Fruit fly (Drosophila melanogaster) whole organism, prepupa: ENCODE data around the gene Larp4B.

Source experiments
- Blimp-1 ChIP-seq: fragments of 200-800 bp; sonication (Bioruptor generic); optimal IDR thresholded peaks from 3 replicates; lab custom pipeline; 2017; ENCODE audit warnings: missing biosample characterization, missing genetic modification characterization, mild to moderate bottlenecking, moderate library complexity, missing genetic modification reagents
- CG10631 ChIP-seq: fragments of 200-800 bp; sonication (Bioruptor generic); optimal IDR thresholded peaks from 2 replicates; lab custom pipeline; 2016; ENCODE audit warnings: missing biosample characterization, missing genetic modification characterization
- CG10669 ChIP-seq: fragments of 200-800 bp; sonication (Bioruptor generic); optimal IDR thresholded peaks from 3 replicates; lab custom pipeline; 2018; ENCODE audit warnings: missing biosample characterization, mild to moderate bottlenecking, missing genetic modification characterization, moderate library complexity
- CG31627 ChIP-seq: fragments of 200-800 bp; sonication (Bioruptor generic); optimal IDR thresholded peaks from 3 replicates; lab custom pipeline; 2016; ENCODE audit warnings: missing biosample characterization, missing genetic modification characterization
- CG32006 ChIP-seq: fragments of 200-800 bp; sonication (Bioruptor generic); optimal IDR thresholded peaks from 3 replicates; lab custom pipeline; 2017; ENCODE audit warnings: missing biosample characterization, mild to moderate bottlenecking, missing genetic modification characterization
- CG3919 ChIP-seq: fragments of 200-800 bp; sonication (Bioruptor generic); optimal IDR thresholded peaks from 3 replicates; lab custom pipeline; 2016; ENCODE audit warnings: missing biosample characterization, missing genetic modification characterization
- CG6163 ChIP-seq: fragments of 200-800 bp; sonication (Bioruptor generic); IDR thresholded peaks from 3 replicates; pipeline ENCODE4 v1.3.6; 2022; ENCODE audit warnings: missing biosample characterization, missing genetic modification characterization
- CG6792 ChIP-seq: fragments of 200-800 bp; sonication (Bioruptor generic); optimal IDR thresholded peaks from 3 replicates; lab custom pipeline; 2016; ENCODE audit warnings: missing biosample characterization, missing genetic modification characterization
- CG7368 ChIP-seq: fragments of 200-800 bp; sonication (Bioruptor generic); optimal IDR thresholded peaks from 3 replicates; lab custom pipeline; 2016; ENCODE audit warnings: missing biosample characterization, missing genetic modification characterization
- CG8119 ChIP-seq: fragments of 200-800 bp; sonication (Bioruptor generic); IDR thresholded peaks from 3 replicates; pipeline ENCODE4 v1.3.6; 2022; ENCODE audit warnings: missing biosample characterization, missing genetic modification characterization
- CG8319 ChIP-seq: fragments of 200-800 bp; sonication (Bioruptor generic); optimal IDR thresholded peaks from 3 replicates; lab custom pipeline; 2016; ENCODE audit warnings: missing biosample characterization, missing genetic modification characterization
- CG8632 ChIP-seq: fragments of 200-800 bp; sonication (Bioruptor generic); optimal IDR thresholded peaks from 3 replicates; lab custom pipeline; 2016; ENCODE audit warnings: missing biosample characterization, missing genetic modification characterization
- CG9139 ChIP-seq: fragments of 200-800 bp; sonication (Bioruptor generic); optimal IDR thresholded peaks from 3 replicates; lab custom pipeline; 2017; ENCODE audit warnings: missing biosample characterization, mild to moderate bottlenecking, missing genetic modification characterization
- Eip75B ChIP-seq: fragments of 200-800 bp; sonication (Bioruptor generic); optimal IDR thresholded peaks from 3 replicates; lab custom pipeline; 2016; ENCODE audit warnings: missing biosample characterization, missing genetic modification characterization
- Eip78C ChIP-seq: fragments of 200-800 bp; sonication (Bioruptor generic); peaks from one replicate; lab custom pipeline; 2016; ENCODE audit warnings: missing biosample characterization, missing genetic modification characterization
- Gug ChIP-seq: fragments of 200-800 bp; sonication (Bioruptor generic); IDR thresholded peaks from 2 replicates; pipeline ENCODE4 v1.3.6; 2022; ENCODE audit warnings: missing biosample characterization, missing genetic modification characterization
- Hr39 ChIP-seq: fragments of 200-800 bp; sonication (Bioruptor generic); optimal IDR thresholded peaks from 2 replicates; lab custom pipeline; 2016; ENCODE audit warnings: missing biosample characterization, missing genetic modification characterization
- Met ChIP-seq: fragments of 200-800 bp; sonication (Bioruptor generic); optimal IDR thresholded peaks from 3 replicates; lab custom pipeline; 2016; ENCODE audit warnings: missing biosample characterization, missing genetic modification characterization
- Smox ChIP-seq: fragments of 200-800 bp; sonication (Bioruptor generic); optimal IDR thresholded peaks from 3 replicates; lab custom pipeline; 2016; ENCODE audit warnings: missing biosample characterization, missing genetic modification characterization
- Sox102F ChIP-seq: fragments of 200-800 bp; sonication (Bioruptor generic); optimal IDR thresholded peaks from 2 replicates; lab custom pipeline; 2016; ENCODE audit warnings: missing biosample characterization, mild to moderate bottlenecking, missing genetic modification characterization
- Sox15 ChIP-seq: fragments of 200-800 bp; sonication (Bioruptor generic); optimal IDR thresholded peaks from 3 replicates; lab custom pipeline; 2016; ENCODE audit warnings: missing biosample characterization, missing genetic modification characterization
- dsx ChIP-seq: fragments of 200-800 bp; optimal IDR thresholded peaks from 3 replicates; lab custom pipeline; 2019; ENCODE audit warnings: missing biosample characterization, mild to moderate bottlenecking, missing genetic modification characterization, moderate library complexity; ENCODE audit not compliant: poor library complexity, severe bottlenecking
- eg ChIP-seq: fragments of 200-800 bp; sonication (Bioruptor generic); IDR thresholded peaks from 3 replicates; pipeline ENCODE4 v1.3.6; 2022; ENCODE audit warnings: missing biosample characterization, missing genetic modification characterization
- fd59A ChIP-seq: fragments of 200-800 bp; sonication (Bioruptor generic); optimal IDR thresholded peaks from 2 replicates; lab custom pipeline; 2017; ENCODE audit warnings: missing biosample characterization, mild to moderate bottlenecking, missing genetic modification characterization, missing genetic modification reagents
- fd85E ChIP-seq: fragments of 200-800 bp; sonication (Bioruptor generic); optimal IDR thresholded peaks from 3 replicates; lab custom pipeline; 2016; ENCODE audit warnings: missing biosample characterization, missing genetic modification characterization
- fkh ChIP-seq: fragments of 200-800 bp; sonication (Bioruptor generic); optimal IDR thresholded peaks from 3 replicates; lab custom pipeline; 2017; ENCODE audit warnings: missing biosample characterization, mild to moderate bottlenecking, missing genetic modification characterization, moderate library complexity
- lz ChIP-seq: fragments of 200-800 bp; sonication (Bioruptor generic); optimal IDR thresholded peaks from 3 replicates; lab custom pipeline; 2016; ENCODE audit warnings: missing biosample characterization, missing genetic modification characterization
- salr ChIP-seq, 2 experiments: fragments of 200-800 bp; sonication (Bioruptor generic); optimal IDR thresholded peaks; 3 replicates each; lab custom pipeline; 2016 to 2018; ENCODE audit warnings: missing biosample characterization in 2 of 2, missing genetic modification characterization in 2 of 2, mild to moderate bottlenecking in 1 of 2
- spab ChIP-seq: fragments of 200-800 bp; sonication (Bioruptor generic); optimal IDR thresholded peaks from 2 replicates; lab custom pipeline; 2017; ENCODE audit warnings: missing biosample characterization, mild to moderate bottlenecking, missing genetic modification characterization, missing genetic modification reagents
- svp ChIP-seq: fragments of 200-800 bp; sonication (Bioruptor generic); peaks from one replicate; lab custom pipeline; 2016; ENCODE audit warnings: missing biosample characterization, missing genetic modification characterization
- topi ChIP-seq: fragments of 200-800 bp; sonication (Bioruptor generic); optimal IDR thresholded peaks from 3 replicates; lab custom pipeline; 2016; ENCODE audit warnings: missing biosample characterization, missing genetic modification characterization
- vri ChIP-seq: fragments of 200-800 bp; sonication (Bioruptor generic); optimal IDR thresholded peaks from 3 replicates; lab custom pipeline; 2016; ENCODE audit warnings: missing biosample characterization, mild to moderate bottlenecking, missing genetic modification characterization

Larp4B gene

DNA sequence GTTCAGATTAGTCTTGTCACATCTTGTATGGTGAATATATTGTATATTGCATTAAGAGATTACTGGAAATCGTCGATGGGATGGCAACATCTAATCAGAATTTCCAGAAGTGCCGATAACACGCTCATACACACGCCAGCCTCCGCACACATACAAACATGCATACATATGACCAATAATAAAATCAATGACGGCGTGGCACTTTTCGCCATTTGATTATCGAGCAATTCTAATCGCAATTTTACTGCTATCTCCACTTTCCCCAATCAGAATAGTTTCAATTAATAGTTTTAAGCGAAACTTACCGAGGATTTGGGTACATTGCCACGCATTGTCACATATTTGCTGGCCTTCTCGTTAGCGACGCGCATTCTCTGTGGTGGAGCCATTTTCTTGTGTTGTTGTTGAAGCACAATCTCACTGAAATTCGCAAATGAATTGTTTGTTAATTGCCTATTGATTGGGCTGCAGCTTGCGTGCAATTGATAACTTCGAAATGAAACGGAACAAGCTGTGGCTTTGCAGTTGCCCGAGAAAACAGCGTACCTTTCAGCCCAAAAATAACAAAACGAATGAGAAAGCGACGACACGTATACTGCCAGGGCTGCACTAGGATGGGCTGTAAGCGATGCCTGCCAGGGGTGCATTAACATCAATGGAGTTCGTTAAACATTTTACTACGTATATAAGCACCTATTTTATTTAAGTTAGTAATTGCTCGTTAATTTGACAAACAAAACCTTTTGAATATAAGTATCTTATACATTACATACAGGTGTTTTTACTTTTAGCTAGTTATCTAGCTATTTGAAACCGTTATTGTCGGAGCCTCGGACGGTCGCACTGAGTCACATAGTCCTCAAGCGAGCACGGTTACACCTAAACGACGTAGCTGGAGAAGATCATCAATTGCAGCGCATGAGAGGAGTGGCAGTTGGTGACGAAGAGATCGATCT lies 25.9 kb upstream of the Larp4B start, which contains the start of the genes CG32276 and gry (continued):
- peak; percentile 3 for TF ChIP-seq fd85E (GFP tag; lab: Kevin White, UChicago)
- no peak for TF ChIP-seq CG10669 (GFP tag; lab: Kevin White, UChicago)
- no peak for TF ChIP-seq CG10631
- peak; percentile 20 for TF ChIP-seq fkh (GFP tag; lab: Kevin White, UChicago)
- TF ChIP-seq svp (GFP tag; lab: Kevin White, UChicago), result peak; percentile 86
- TF ChIP-seq CG31627 (GFP tag; lab: Kevin White, UChicago), result peak; percentile 78
- TF ChIP-seq lz (GFP tag; lab: Kevin White, UChicago), result peak; percentile 85
- TF ChIP-seq CG8319, result peak; percentile 57
- TF ChIP-seq CG8632 (GFP tag; lab: Kevin White, UChicago), result no peak
- no peak for TF ChIP-seq salr (GFP tag; optimal IDR thresholded peaks at IDR 0.05; lab: Kevin White, UChicago)
- no peak for TF ChIP-seq CG9139
- TF ChIP-seq Blimp-1 (GFP tag; lab: Kevin White, UChicago), result peak; percentile 38
- 0 out of 2 replicates have a peak, but pooled peaks have one; percentile 27 for TF ChIP-seq Gug (GFP tag; lab: Robert Waterston, UW)
- peak; percentile 78 for TF ChIP-seq CG6792 (GFP tag; lab: Kevin White, UChicago)

DNA sequence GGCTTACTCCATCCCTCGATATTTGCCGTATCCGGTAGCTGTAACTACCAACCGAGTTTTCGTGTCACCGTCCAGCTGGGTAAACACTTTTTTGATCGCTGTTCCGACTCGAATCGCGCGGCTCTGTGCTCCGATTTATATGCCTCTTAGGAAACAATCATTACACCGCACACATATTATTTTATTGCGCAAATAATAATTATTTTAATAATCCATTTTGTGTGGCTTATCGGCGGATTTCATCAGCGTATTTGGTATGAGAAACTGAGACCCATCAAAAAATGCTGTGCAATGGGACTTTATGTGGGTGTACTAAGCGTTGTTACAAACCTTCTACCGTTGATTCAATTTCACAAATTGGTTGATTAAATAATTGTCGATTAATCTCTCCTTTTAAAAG lies 21.6 kb upstream of the Larp4B start, which contains the start of gene CG32271:
Gene CG32271, minus strand, starts transcription at position 101 of the 400 bp plus-strand sequence.
- TF ChIP-seq dsx (GFP tag; lab: Kevin White, UChicago) (no peak), eg (GFP tag; lab: Robert Waterston, UW) (no peak), Sox15 (GFP tag; lab: Kevin White, UChicago) (no peak)
- TF ChIP-seq, all 60 proteins: peak for 0

DNA sequence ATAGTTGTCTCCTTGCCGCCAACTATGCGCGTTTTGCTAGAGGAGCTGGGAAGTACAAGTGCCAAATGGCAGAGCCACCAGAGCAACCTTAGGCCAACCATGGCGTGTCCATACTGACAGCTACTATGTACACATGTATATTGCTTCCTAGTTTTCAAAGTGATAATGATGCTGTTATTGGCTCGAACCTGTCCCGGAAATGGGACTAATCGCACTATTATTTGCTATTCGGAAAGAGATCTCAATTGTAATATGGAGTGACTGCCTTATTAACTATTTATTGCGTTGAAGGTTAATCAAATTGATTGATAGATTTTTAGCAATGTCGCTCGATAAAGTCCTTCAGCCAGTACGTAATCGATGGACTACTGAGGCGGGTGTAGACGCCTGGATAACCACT lies 20.3 kb upstream of the Larp4B start, which contains the start of gene CG33159:
Gene CG33159, minus strand, starts transcription at position 101 of the 400 bp plus-strand sequence.
- no peak for TF ChIP-seq CG8119
- no peak for TF ChIP-seq CG9139

DNA sequence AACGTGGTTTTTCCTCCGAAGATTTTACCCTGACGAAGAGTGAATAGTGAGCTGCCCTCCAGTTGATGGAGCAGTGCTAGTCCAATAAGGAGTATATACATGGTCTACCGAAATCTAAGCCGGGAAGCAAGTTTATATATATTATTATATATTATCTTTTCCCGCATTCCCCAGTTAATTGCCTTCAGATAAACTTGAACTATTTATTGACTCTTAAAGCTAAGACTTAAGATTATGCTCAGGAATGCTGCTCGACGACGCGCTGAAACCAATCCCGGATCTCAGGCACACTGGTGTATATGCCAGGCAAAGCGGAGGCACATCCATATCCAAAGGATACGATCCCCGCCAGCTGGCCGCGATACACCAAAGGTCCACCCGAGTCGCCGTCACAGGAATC lies 19.3 kb upstream of the Larp4B start, which contains the start of gene CG32277:
Gene CG32277, minus strand, starts transcription at position 101 of the 400 bp plus-strand sequence.
- TF ChIP-seq CG32006 (GFP tag; lab: Kevin White, UChicago) (no peak), fd59A (GFP tag; lab: Kevin White, UChicago) (no peak), spab (GFP tag; lab: Kevin White, UChicago) (no peak), vri (GFP tag; lab: Kevin White, UChicago) (no peak), salr (GFP tag; optimal IDR thresholded peaks at IDR 0.05; lab: Kevin White, UChicago) (no peak), Eip78C (GFP tag; lab: Kevin White, UChicago) (no peak)

DNA sequence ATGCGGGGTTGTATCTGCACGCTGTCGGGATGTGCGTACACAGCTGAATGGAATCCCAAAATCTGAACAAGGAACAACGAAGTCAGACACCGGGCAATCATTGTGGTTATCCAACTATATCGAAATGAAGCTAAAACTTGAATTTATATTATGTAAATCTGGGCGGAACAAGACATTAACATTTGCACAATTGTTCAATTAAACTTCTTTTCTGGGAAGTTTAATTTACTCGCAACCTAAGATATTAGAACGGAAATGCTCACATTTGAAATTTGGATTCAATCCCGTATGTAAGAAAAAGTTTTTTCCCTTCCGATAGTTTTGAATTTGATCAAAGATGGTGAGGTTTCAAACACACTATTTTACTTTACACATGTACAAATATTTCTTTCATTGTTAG lies 18.4 kb upstream of the Larp4B start, which contains the start of gene CG33160:
Gene CG33160, minus strand, starts transcription at position 101 of the 400 bp plus-strand sequence.
- TF ChIP-seq topi, result no peak
- TF ChIP-seq Sox102F (GFP tag; lab: Kevin White, UChicago), result no peak
- TF ChIP-seq salr (GFP tag; optimal IDR thresholded peaks at IDR 0.05; lab: Kevin White, UChicago), result no peak
- no peak for TF ChIP-seq CG3919 (GFP tag; lab: Kevin White, UChicago)
- TF ChIP-seq Met (GFP tag; lab: Kevin White, UChicago), result no peak
- TF ChIP-seq eg (GFP tag; lab: Robert Waterston, UW), result no peak
- no peak for TF ChIP-seq svp (GFP tag; lab: Kevin White, UChicago)
- TF ChIP-seq Eip75B (GFP tag; lab: Kevin White, UChicago), result no peak
- no peak for TF ChIP-seq CG10631
- no peak for TF ChIP-seq CG6792 (GFP tag; lab: Kevin White, UChicago)
- TF ChIP-seq Smox (GFP tag; lab: Kevin White, UChicago), result no peak
- no peak for TF ChIP-seq Hr39 (GFP tag; lab: Kevin White, UChicago)
- no peak for TF ChIP-seq CG7368 (GFP tag; lab: Kevin White, UChicago)
- no peak for TF ChIP-seq CG6163 (GFP tag; lab: Robert Waterston, UW)
